Fruit fly (Drosophila melanogaster) whole organism, pupa: ENCODE data around the gene Prosbeta3.

Source experiments
- CG10348 ChIP-seq: fragments of 200-800 bp; sonication (Bioruptor generic); IDR thresholded peaks from 2 replicates; pipeline ENCODE4 v1.3.6; 2022; ENCODE audit warnings: missing biosample characterization, missing genetic modification characterization
- CG12605 ChIP-seq: fragments of 200-800 bp; sonication (Bioruptor generic); IDR thresholded peaks from 2 replicates; pipeline ENCODE4 v1.3.6; 2022; ENCODE audit warnings: missing biosample characterization, missing genetic modification characterization
- CG13204 ChIP-seq: fragments of 200-800 bp; sonication (Bioruptor generic); optimal IDR thresholded peaks from 2 replicates; lab custom pipeline; 2018; ENCODE audit warnings: missing biosample characterization, mild to moderate bottlenecking, missing genetic modification characterization, moderate library complexity
- CG14655 ChIP-seq: fragments of 200-800 bp; sonication (Bioruptor generic); optimal IDR thresholded peaks from 3 replicates; lab custom pipeline; 2017; ENCODE audit warnings: mild to moderate bottlenecking, missing biosample characterization, missing genetic modification reagents, missing genetic modification characterization
- CG15710 ChIP-seq: fragments of 200-800 bp; sonication (Bioruptor generic); optimal IDR thresholded peaks from 2 replicates; lab custom pipeline; 2018; ENCODE audit warnings: missing biosample characterization, mild to moderate bottlenecking, missing genetic modification characterization, moderate library complexity
- CG17806 ChIP-seq: fragments of 200-800 bp; sonication (Bioruptor generic); optimal IDR thresholded peaks from 2 replicates; lab custom pipeline; 2018; ENCODE audit warnings: missing biosample characterization, mild to moderate bottlenecking, missing genetic modification characterization, moderate library complexity
- CG32121 ChIP-seq: fragments of 200-800 bp; sonication (Bioruptor generic); IDR thresholded peaks from 2 replicates; pipeline ENCODE4 v1.3.6; 2022; ENCODE audit warnings: missing biosample characterization, missing genetic modification characterization
- CG34367 ChIP-seq: fragments of 200-800 bp; sonication (Bioruptor generic); optimal IDR thresholded peaks from 2 replicates; lab custom pipeline; 2018; ENCODE audit warnings: missing biosample characterization, mild to moderate bottlenecking, missing genetic modification characterization
- CG4496 ChIP-seq: fragments of 200-800 bp; sonication (Bioruptor generic); IDR thresholded peaks from 3 replicates; pipeline ENCODE4 v1.3.6; 2022; ENCODE audit warnings: missing biosample characterization, missing genetic modification characterization
- CG8159 ChIP-seq: fragments of 200-800 bp; sonication (Bioruptor generic); optimal IDR thresholded peaks from 3 replicates; lab custom pipeline; 2018; ENCODE audit warnings: missing biosample characterization, mild to moderate bottlenecking, missing genetic modification characterization, moderate library complexity
- CG8301 ChIP-seq: fragments of 200-800 bp; sonication (Bioruptor generic); optimal IDR thresholded peaks from 2 replicates; lab custom pipeline; 2018; ENCODE audit warnings: missing biosample characterization, mild to moderate bottlenecking, missing genetic modification characterization
- CG9948 ChIP-seq: fragments of 200-800 bp; sonication (Bioruptor generic); optimal IDR thresholded peaks from 2 replicates; lab custom pipeline; 2018; ENCODE audit warnings: missing biosample characterization, mild to moderate bottlenecking, missing genetic modification characterization, moderate library complexity
- D1 ChIP-seq: fragments of 200-800 bp; sonication (Bioruptor generic); optimal IDR thresholded peaks from 2 replicates; lab custom pipeline; 2018; ENCODE audit warnings: missing biosample characterization, mild to moderate bottlenecking, missing genetic modification characterization, moderate library complexity
- EcR ChIP-seq: fragments of 200-800 bp; sonication (Bioruptor generic); optimal IDR thresholded peaks from 3 replicates; lab custom pipeline; 2019; ENCODE audit warnings: missing biosample characterization, missing genetic modification characterization, mild to moderate bottlenecking, moderate library complexity, missing genetic modification reagents
- Ets98B ChIP-seq: fragments of 200-800 bp; sonication (Bioruptor generic); IDR thresholded peaks from 2 replicates; pipeline ENCODE4 v1.3.6; 2022; ENCODE audit warnings: missing biosample characterization, missing genetic modification characterization
- Pif1A ChIP-seq: fragments of 200-800 bp; sonication (Bioruptor generic); optimal IDR thresholded peaks from 3 replicates; lab custom pipeline; 2016; ENCODE audit warnings: missing biosample characterization, missing genetic modification characterization
- Pif1B ChIP-seq: fragments of 200-800 bp; sonication (Bioruptor generic); optimal IDR thresholded peaks from 3 replicates; lab custom pipeline; 2016; ENCODE audit warnings: missing biosample characterization, missing genetic modification characterization
- Snoo ChIP-seq: fragments of 200-800 bp; sonication (Bioruptor generic); optimal IDR thresholded peaks from 3 replicates; lab custom pipeline; 2017; ENCODE audit warnings: missing biosample characterization, mild to moderate bottlenecking, missing genetic modification characterization, inconsistent platforms
- fd96Ca ChIP-seq: fragments of 200-800 bp; sonication (Bioruptor generic); IDR thresholded peaks from 3 replicates; pipeline ENCODE4 v1.3.6; 2022; ENCODE audit warnings: missing biosample characterization, missing genetic modification characterization
- gl ChIP-seq: fragments of 200-800 bp; sonication (Bioruptor generic); optimal IDR thresholded peaks from 2 replicates; lab custom pipeline; 2018; ENCODE audit warnings: missing biosample characterization, mild to moderate bottlenecking, missing genetic modification characterization
- rn ChIP-seq: fragments of 200-800 bp; sonication (Bioruptor generic); IDR thresholded peaks from 2 replicates; pipeline ENCODE4 v1.3.6; 2022; ENCODE audit warnings: missing biosample characterization, missing genetic modification characterization

The Prosbeta3 gene

dm6 chr3R:9023934-9024333 lies 17.9 kb upstream of the Prosbeta3 start:
- TF ChIP-seq Ets98B (no peak), CG34367 (tag; lab: Kevin White, UChicago) (no peak), CG17806 (tag; lab: Kevin White, UChicago) (no peak), EcR (GFP tag; lab: Kevin White, UChicago) (no peak), CG8301 (tag; lab: Kevin White, UChicago) (no peak), CG10348 (GFP tag; lab: Robert Waterston, UW) (no peak), gl (tag; lab: Kevin White, UChicago) (no peak), CG15710 (tag; lab: Kevin White, UChicago) (no peak)

- TF ChIP-seq CG32121 (GFP tag; lab: Robert Waterston, UW) (no peak), CG8159 (tag; lab: Kevin White, UChicago) (no peak), Ets98B (no peak), CG14655 (GFP tag; lab: Kevin White, UChicago) (no peak), Pif1B (GFP tag; lab: Kevin White, UChicago) (no peak), EcR (GFP tag; lab: Kevin White, UChicago) (peak; percentile 28), CG9948 (tag; lab: Kevin White, UChicago) (no peak), CG15710 (tag; lab: Kevin White, UChicago) (peak; percentile 12), CG4496 (no peak), fd96Ca (GFP tag; lab: Robert Waterston, UW) (0 out of 3 replicates have a peak, but pooled peaks have one; percentile 12), CG34367 (tag; lab: Kevin White, UChicago) (no peak)
These were observed 13.7 kb upstream of the Prosbeta3 start, which contains the start of gene tgo for dm6 chr3R:9019689-9020138. Gene tgo, minus strand, starts transcription at chr3R:9020022.

DNA sequence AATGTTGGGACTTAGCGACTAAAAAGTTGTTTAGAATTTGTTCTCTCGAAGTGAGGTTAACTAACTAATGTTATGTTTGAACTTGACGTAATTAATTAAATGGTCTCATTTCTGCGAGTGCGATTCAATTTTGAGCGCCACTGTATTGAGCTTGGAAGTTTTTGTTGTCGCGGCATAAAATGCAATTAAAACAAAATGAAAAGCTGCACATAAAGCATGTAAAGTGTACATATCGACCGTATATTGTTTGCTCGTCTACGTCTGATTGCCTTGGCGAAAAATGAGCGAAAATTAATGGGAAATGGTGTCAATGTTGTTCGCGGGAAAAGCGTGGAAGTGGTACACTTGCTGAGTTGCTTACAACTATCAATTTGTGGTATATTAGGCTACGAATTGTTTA lies 10.8 kb upstream of the Prosbeta3 start:
- no peak for TF ChIP-seq D1 (tag; lab: Kevin White, UChicago)
- TF ChIP-seq Ets98B = no peak
- TF ChIP-seq CG8159 (tag; lab: Kevin White, UChicago) = no peak
- TF ChIP-seq Pif1A (GFP tag; lab: Kevin White, UChicago) = no peak
- TF ChIP-seq Snoo (tag; lab: Kevin White, UChicago) = no peak
- TF ChIP-seq CG15710 (tag; lab: Kevin White, UChicago) = no peak
- TF ChIP-seq CG12605 (GFP tag; lab: Robert Waterston, UW) = no peak
- no peak for TF ChIP-seq EcR (GFP tag; lab: Kevin White, UChicago)
- TF ChIP-seq CG34367 (tag; lab: Kevin White, UChicago) = no peak
- TF ChIP-seq CG8301 (tag; lab: Kevin White, UChicago) = no peak
- no peak for TF ChIP-seq CG17806 (tag; lab: Kevin White, UChicago)
- TF ChIP-seq CG4496 = no peak
- TF ChIP-seq CG14655 (GFP tag; lab: Kevin White, UChicago) = no peak
- no peak for TF ChIP-seq CG32121 (GFP tag; lab: Robert Waterston, UW)
- TF ChIP-seq Pif1B (GFP tag; lab: Kevin White, UChicago) = no peak
- TF ChIP-seq CG10348 (GFP tag; lab: Robert Waterston, UW) = no peak
- TF ChIP-seq fd96Ca (GFP tag; lab: Robert Waterston, UW) = no peak
- TF ChIP-seq rn (GFP tag; lab: Robert Waterston, UW) = no peak
- TF ChIP-seq CG13204 = no peak

- TF ChIP-seq gl (tag; lab: Kevin White, UChicago) (no peak), D1 (tag; lab: Kevin White, UChicago) (no peak), CG13204 (no peak), fd96Ca (GFP tag; lab: Robert Waterston, UW) (no peak), CG4496 (no peak), CG8301 (tag; lab: Kevin White, UChicago) (no peak), CG12605 (GFP tag; lab: Robert Waterston, UW) (no peak), CG8159 (tag; lab: Kevin White, UChicago) (no peak), CG10348 (GFP tag; lab: Robert Waterston, UW) (no peak), EcR (GFP tag; lab: Kevin White, UChicago) (no peak), CG15710 (tag; lab: Kevin White, UChicago) (no peak)
- TF ChIP-seq, all 21 proteins: peak for 0
These were observed 8.9 kb upstream of the Prosbeta3 start, which contains the start of the genes Kcmf1, Sf3b5 and CG11986 for dm6 chr3R:9014859-9015466. Gene Kcmf1, minus strand, starts transcription at chr3R:9014909. Gene Sf3b5, minus strand, starts transcription at chr3R:9015341. Gene CG11986, plus strand, starts transcription at chr3R:9015446.

DNA sequence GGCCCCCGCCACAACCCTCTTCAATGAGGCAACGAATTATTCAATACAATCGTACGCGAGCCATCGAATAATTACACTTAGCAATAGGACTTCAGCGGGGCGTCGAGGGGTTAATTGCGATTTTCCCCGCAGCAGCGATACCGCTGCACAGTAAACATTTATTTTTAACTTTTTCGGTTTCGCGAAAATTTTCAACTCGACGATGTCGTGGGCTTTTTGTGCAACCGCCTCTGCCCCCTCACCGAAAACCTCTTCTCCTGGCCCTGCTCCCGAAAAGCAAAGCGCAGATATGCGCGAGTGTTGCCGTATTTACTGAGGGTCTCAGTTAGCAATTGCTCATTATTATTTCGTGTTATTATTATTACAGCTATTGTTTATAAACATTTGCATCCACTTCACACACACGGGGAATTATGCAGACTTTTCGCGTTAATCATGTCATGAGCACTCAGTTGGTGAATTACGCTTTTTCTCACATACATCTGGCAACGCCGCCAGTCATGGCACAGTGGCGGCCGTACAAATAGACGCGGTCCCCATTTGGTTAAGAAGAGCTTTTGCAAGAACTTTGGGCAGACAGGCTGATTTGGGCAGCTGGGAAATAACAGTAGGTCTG lies 7.8 kb upstream of the Prosbeta3 start:
- TF ChIP-seq gl (tag; lab: Kevin White, UChicago) = no peak
- no peak for TF ChIP-seq CG14655 (GFP tag; lab: Kevin White, UChicago)
- TF ChIP-seq Ets98B = no peak
- 0 out of 3 replicates have a peak, but pooled peaks have one; percentile 29 for TF ChIP-seq CG4496
- TF ChIP-seq CG8301 (tag; lab: Kevin White, UChicago) = no peak
- TF ChIP-seq Snoo (tag; lab: Kevin White, UChicago) = peak; percentile 42
- TF ChIP-seq rn (GFP tag; lab: Robert Waterston, UW) = 0 out of 2 replicates have a peak, but pooled peaks have one; percentile 16
- no peak for TF ChIP-seq CG9948 (tag; lab: Kevin White, UChicago)
- TF ChIP-seq Pif1A (GFP tag; lab: Kevin White, UChicago) = no peak
- TF ChIP-seq CG8159 (tag; lab: Kevin White, UChicago) = peak; percentile 53
- no peak for TF ChIP-seq CG13204
- TF ChIP-seq CG10348 (GFP tag; lab: Robert Waterston, UW) = no peak
- TF ChIP-seq CG17806 (tag; lab: Kevin White, UChicago) = peak; percentile 7
- peak; percentile 28 for TF ChIP-seq EcR (GFP tag; lab: Kevin White, UChicago)
- TF ChIP-seq CG34367 (tag; lab: Kevin White, UChicago) = no peak
- TF ChIP-seq Pif1B (GFP tag; lab: Kevin White, UChicago) = no peak
- peak; percentile 38; the same call in 1 of the 2 replicates for TF ChIP-seq CG32121 (GFP tag; lab: Robert Waterston, UW)
- TF ChIP-seq fd96Ca (GFP tag; lab: Robert Waterston, UW) = 0 out of 3 replicates have a peak, but pooled peaks have one; percentile 29
- TF ChIP-seq D1 (tag; lab: Kevin White, UChicago) = no peak
- TF ChIP-seq CG15710 (tag; lab: Kevin White, UChicago) = peak; percentile 15
- no peak for TF ChIP-seq CG12605 (GFP tag; lab: Robert Waterston, UW)
